Worm (Caenorhabditis elegans) whole organism, mixed stage, embryonic: ENCODE measurements around the gene F54B3.1.

ENCODE experiments used
- M03D4.4 ChIP-seq: sonication (generic microtip); optimal IDR thresholded peaks from 2 replicates; lab custom pipeline; 2017; ENCODE audit warnings: mild to moderate bottlenecking, missing genetic modification characterization, missing compliant biosample characterization
- bed-3 ChIP-seq: fragments of 200-800 bp; sonication (Bioruptor generic); optimal IDR thresholded peaks from 3 replicates; lab custom pipeline; 2018; ENCODE audit warnings: mild to moderate bottlenecking, missing genetic modification characterization, moderate library complexity, missing compliant biosample characterization
- blmp-1 ChIP-seq: fragments of 150-350 bp; optimal IDR thresholded peaks from 2 replicates; lab custom pipeline; 2014; ENCODE audit warnings: missing biosample characterization, missing genetic modification characterization
- ceh-39 ChIP-seq: fragments of 150-350 bp; optimal IDR thresholded peaks from 2 replicates; lab custom pipeline; 2014; ENCODE audit warnings: missing biosample characterization, missing genetic modification characterization
- ceh-43 ChIP-seq: fragments of 200-800 bp; sonication (Bioruptor generic); optimal IDR thresholded peaks from 2 replicates; lab custom pipeline; 2018; ENCODE audit warnings: mild to moderate bottlenecking, missing genetic modification characterization, moderate library complexity, missing compliant biosample characterization
- ceh-83 ChIP-seq: fragments of 200-800 bp; sonication (Bioruptor generic); optimal IDR thresholded peaks from 2 replicates; lab custom pipeline; 2018; ENCODE audit warnings: mild to moderate bottlenecking, missing genetic modification characterization, missing compliant biosample characterization
- ces-1 ChIP-seq: fragments of 150-350 bp; optimal IDR thresholded peaks from 2 replicates; lab custom pipeline; 2014; ENCODE audit warnings: missing biosample characterization, missing genetic modification reagents, missing genetic modification characterization
- cnd-1 ChIP-seq: fragments of 200-800 bp; sonication (Bioruptor generic); optimal IDR thresholded peaks from 2 replicates; lab custom pipeline; 2018; ENCODE audit warnings: mild to moderate bottlenecking, missing genetic modification characterization, missing compliant biosample characterization
- drap-1 ChIP-seq: fragments of 200-800 bp; sonication (Bioruptor generic); optimal IDR thresholded peaks from 3 replicates; lab custom pipeline; 2018; ENCODE audit warnings: mild to moderate bottlenecking, missing genetic modification characterization, missing compliant biosample characterization
- elt-1 ChIP-seq: sonication (generic microtip); optimal IDR thresholded peaks from 2 replicates; lab custom pipeline; 2017; ENCODE audit warnings: missing genetic modification characterization, mild to moderate bottlenecking, missing compliant biosample characterization, antibody characterized with exemption, moderate library complexity, borderline replicate concordance; ENCODE audit not compliant: insufficient read depth
- elt-3 ChIP-seq: fragments of 150-350 bp; optimal IDR thresholded peaks from 2 replicates; lab custom pipeline; 2014; ENCODE audit warnings: missing biosample characterization, missing genetic modification characterization
- flh-1 ChIP-seq: fragments of 200-800 bp; sonication (Bioruptor generic); optimal IDR thresholded peaks from 2 replicates; lab custom pipeline; 2018; ENCODE audit warnings: mild to moderate bottlenecking, missing genetic modification characterization, moderate library complexity, missing compliant biosample characterization
- ham-2 ChIP-seq: fragments of 200-800 bp; sonication (Bioruptor generic); optimal IDR thresholded peaks from 2 replicates; lab custom pipeline; 2018; ENCODE audit warnings: mild to moderate bottlenecking, missing genetic modification characterization, missing compliant biosample characterization
- hlh-1 ChIP-seq: fragments of 150-350 bp; optimal IDR thresholded peaks from 2 replicates; lab custom pipeline; 2014; ENCODE audit warnings: missing biosample characterization, missing genetic modification reagents, missing genetic modification characterization
- lin-32 ChIP-seq: fragments of 200-800 bp; sonication (Bioruptor generic); optimal IDR thresholded peaks from 2 replicates; lab custom pipeline; 2018; ENCODE audit warnings: mild to moderate bottlenecking, missing genetic modification characterization, missing compliant biosample characterization
- lsy-2 ChIP-seq: fragments of 150-350 bp; optimal IDR thresholded peaks from 2 replicates; lab custom pipeline; 2014; ENCODE audit warnings: missing biosample characterization, missing genetic modification characterization
- mab-5 ChIP-seq: fragments of 150-350 bp; optimal IDR thresholded peaks from 2 replicates; lab custom pipeline; 2014; ENCODE audit warnings: missing biosample characterization, missing genetic modification characterization
- mep-1 ChIP-seq: fragments of 150-350 bp; optimal IDR thresholded peaks from 2 replicates; lab custom pipeline; 2017; ENCODE audit warnings: missing biosample characterization, missing genetic modification reagents, missing genetic modification characterization, inconsistent platforms
- mls-2 ChIP-seq: sonication (generic microtip); optimal IDR thresholded peaks from 2 replicates; lab custom pipeline; 2016; ENCODE audit warnings: mild to moderate bottlenecking, missing genetic modification characterization, moderate library complexity, missing compliant biosample characterization
- nhr-12 ChIP-seq: fragments of 150-350 bp; optimal IDR thresholded peaks from 2 replicates; lab custom pipeline; 2014; ENCODE audit warnings: missing biosample characterization, missing genetic modification characterization
- nhr-237 ChIP-seq: fragments of 150-350 bp; optimal IDR thresholded peaks from 2 replicates; lab custom pipeline; 2014; ENCODE audit warnings: missing biosample characterization, missing genetic modification characterization
- nhr-28 ChIP-seq: fragments of 150-350 bp; optimal IDR thresholded peaks from 2 replicates; lab custom pipeline; 2014; ENCODE audit warnings: missing biosample characterization, missing genetic modification characterization
- nhr-76 ChIP-seq: sonication (generic microtip); optimal IDR thresholded peaks from 2 replicates; lab custom pipeline; 2017; ENCODE audit warnings: missing biosample characterization, missing genetic modification characterization
- pha-4 ChIP-seq: fragments of 150-350 bp; optimal IDR thresholded peaks from 2 replicates; lab custom pipeline; 2018; ENCODE audit warnings: missing biosample characterization, missing genetic modification reagents, missing genetic modification characterization
- sem-2 ChIP-seq: fragments of 200-800 bp; sonication (Bioruptor generic); optimal IDR thresholded peaks from 2 replicates; lab custom pipeline; 2018; ENCODE audit warnings: mild to moderate bottlenecking, missing genetic modification characterization, missing compliant biosample characterization
- snpc-4 ChIP-seq: fragments of 150-350 bp; optimal IDR thresholded peaks from 2 replicates; lab custom pipeline; 2014; ENCODE audit warnings: missing biosample characterization, missing genetic modification characterization
- sptf-1 ChIP-seq: sonication (generic microtip); optimal IDR thresholded peaks from 2 replicates; lab custom pipeline; 2017; ENCODE audit warnings: mild to moderate bottlenecking, missing genetic modification characterization, moderate library complexity, missing compliant biosample characterization
- tbx-8 ChIP-seq: fragments of 200-800 bp; sonication (Bioruptor generic); optimal IDR thresholded peaks from 2 replicates; lab custom pipeline; 2018; ENCODE audit warnings: mild to moderate bottlenecking, missing genetic modification characterization, moderate library complexity, missing compliant biosample characterization
- unc-39 ChIP-seq: fragments of 150-350 bp; optimal IDR thresholded peaks from 2 replicates; lab custom pipeline; 2014; ENCODE audit warnings: missing biosample characterization, missing genetic modification characterization
- unc-62 ChIP-seq: fragments of 150-350 bp; optimal IDR thresholded peaks from 2 replicates; lab custom pipeline; 2014; ENCODE audit warnings: missing biosample characterization, missing genetic modification reagents, missing genetic modification characterization

F54B3.1 gene

DNA sequence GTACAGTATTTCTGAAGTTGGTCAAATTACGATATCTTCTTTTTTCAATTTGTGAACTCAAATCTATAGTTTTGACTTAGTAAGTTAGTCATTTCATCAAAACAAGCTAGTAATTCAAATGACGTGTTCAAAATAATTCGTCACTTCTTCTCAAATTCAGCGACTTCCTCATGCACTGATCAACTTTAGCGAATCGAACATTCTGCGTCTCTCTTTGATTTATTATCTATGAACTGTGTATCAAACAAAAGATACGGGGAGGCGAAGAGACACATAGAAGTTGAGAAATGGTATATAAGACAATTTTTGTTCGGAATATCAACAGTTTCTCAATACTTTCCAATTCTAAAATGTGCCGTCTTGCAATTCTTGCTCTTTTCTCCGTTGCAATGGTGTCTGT is 60.9 kb downstream of the F54B3.1 start, which contains the start of gene srlf-34:
srlf-34 (plus strand) TSS at position 321 of the 400 bp plus-strand sequence.
- TF ChIP-seq ceh-83 (GFP tag; lab: Kevin White, UChicago), result no peak
- TF ChIP-seq ces-1 (GFP tag; lab: Kevin White, UChicago), result no peak
- no peak for TF ChIP-seq lin-32
- no peak for TF ChIP-seq mep-1
- no peak for TF ChIP-seq ceh-43 (GFP tag; lab: Kevin White, UChicago)
- TF ChIP-seq tbx-8, result no peak
- TF ChIP-seq elt-3 (tag; lab: Kevin White, UChicago), result no peak
- no peak for TF ChIP-seq sem-2 (GFP tag; lab: Kevin White, UChicago)
- no peak for TF ChIP-seq nhr-76 (tag; lab: Kevin White, UChicago)
- no peak for TF ChIP-seq unc-39 (tag; lab: Kevin White, UChicago)
- TF ChIP-seq blmp-1 (tag; lab: Kevin White, UChicago), result no peak

DNA sequence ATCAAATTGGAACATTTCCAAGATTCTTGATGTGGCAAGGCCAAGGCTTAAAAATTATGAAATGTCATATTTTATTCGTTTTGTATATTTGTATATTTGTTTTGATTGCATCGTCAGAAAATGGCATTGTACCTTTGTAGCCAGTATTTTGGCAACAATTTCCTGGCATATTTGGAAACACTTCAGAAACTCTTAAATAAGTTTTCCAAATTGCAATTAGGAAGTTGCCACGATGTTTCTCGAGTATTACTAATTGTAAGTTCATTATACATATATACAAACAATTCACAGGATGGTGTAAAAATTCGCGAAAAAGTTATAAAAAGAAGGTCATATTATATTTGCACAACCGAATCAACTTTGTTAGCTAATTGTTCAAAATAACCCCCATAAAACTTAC is 64.2 kb downstream of the F54B3.1 start, which contains the start of gene idpp-8:
idpp-8 (plus strand) TSS at position 301 of the 400 bp plus-strand sequence.
- TF ChIP-seq lsy-2 (tag; lab: Kevin White, UChicago), result no peak
- no peak for TF ChIP-seq ham-2 (GFP tag; lab: Kevin White, UChicago)
- TF ChIP-seq sptf-1 (tag; lab: Kevin White, UChicago), result no peak
- no peak for TF ChIP-seq cnd-1 (tag; lab: Kevin White, UChicago)
- TF ChIP-seq unc-62 (GFP tag; lab: Kevin White, UChicago), result no peak
- no peak for TF ChIP-seq mls-2
- TF ChIP-seq elt-3 (tag; lab: Kevin White, UChicago), result no peak
- no peak for TF ChIP-seq sem-2 (GFP tag; lab: Kevin White, UChicago)
- TF ChIP-seq flh-1 (GFP tag; lab: Kevin White, UChicago), result no peak
- no peak for TF ChIP-seq ceh-43 (GFP tag; lab: Kevin White, UChicago)
- TF ChIP-seq nhr-237 (tag; lab: Kevin White, UChicago), result no peak
- no peak for TF ChIP-seq snpc-4 (tag; lab: Kevin White, UChicago)
- no peak for TF ChIP-seq nhr-28 (tag; lab: Kevin White, UChicago)
- TF ChIP-seq, all 35 proteins: peak for 0

DNA sequence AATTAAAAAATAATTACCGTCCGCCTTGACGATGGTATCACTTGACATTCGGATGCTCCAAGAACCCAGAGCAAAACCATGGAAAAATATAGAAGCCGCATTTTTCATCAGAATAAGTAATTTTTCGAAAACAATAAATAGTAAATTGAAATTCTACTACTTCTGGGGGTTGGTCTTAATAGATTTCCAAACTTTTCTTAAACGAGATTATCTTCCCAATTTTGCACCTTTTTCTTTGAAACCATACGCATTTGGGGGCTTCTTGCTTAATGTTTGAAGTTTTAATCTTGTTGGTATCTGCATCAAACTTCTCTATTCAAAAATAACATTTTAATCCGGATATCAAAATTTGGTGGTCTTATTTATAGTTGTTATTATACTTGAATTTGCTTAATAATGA is 65.1 kb downstream of the F54B3.1 start, which contains the start of gene gcy-5:
gcy-5 (minus strand) TSS at position 101 of the 400 bp plus-strand sequence.
- TF ChIP-seq blmp-1 (tag; lab: Kevin White, UChicago) (no peak), drap-1 (GFP tag; lab: Kevin White, UChicago) (no peak), nhr-12 (no peak), ceh-83 (GFP tag; lab: Kevin White, UChicago) (no peak), pha-4 (tag; lab: Kevin White, UChicago) (no peak), ceh-39 (tag; lab: Kevin White, UChicago) (no peak), mep-1 (no peak), mab-5 (tag; lab: Kevin White, UChicago) (no peak), elt-1 (tag; lab: Kevin White, UChicago) (no peak), flh-1 (GFP tag; lab: Kevin White, UChicago) (no peak), nhr-76 (tag; lab: Kevin White, UChicago) (no peak)

DNA sequence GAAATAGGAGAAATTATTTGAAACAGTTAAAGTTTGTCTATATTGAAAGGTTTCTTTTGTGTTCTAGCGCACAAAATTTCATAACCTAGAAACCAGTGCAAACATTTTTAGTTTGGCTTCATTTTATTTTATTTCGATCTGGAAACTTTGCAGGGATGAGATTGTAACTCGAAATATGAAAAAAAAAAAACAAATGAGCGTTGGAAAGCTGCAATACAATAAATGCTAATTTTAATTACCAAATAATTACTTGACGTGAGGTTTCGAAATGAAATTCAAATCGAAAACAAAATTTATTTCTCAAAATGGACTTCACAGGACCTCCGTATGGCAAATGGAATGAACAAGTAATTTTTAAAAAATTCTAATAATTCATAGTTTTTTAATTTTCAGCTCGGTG is 65.9 kb downstream of the F54B3.1 start, which contains the start of gene M02G9.4:
M02G9.4 (plus strand) TSS at position 301 of the 400 bp plus-strand sequence.
- TF ChIP-seq pha-4 (tag; lab: Kevin White, UChicago) (no peak), elt-3 (tag; lab: Kevin White, UChicago) (no peak), bed-3 (GFP tag; lab: Kevin White, UChicago) (no peak), nhr-28 (tag; lab: Kevin White, UChicago) (no peak), mls-2 (no peak), nhr-237 (tag; lab: Kevin White, UChicago) (no peak), ces-1 (GFP tag; lab: Kevin White, UChicago) (no peak), ceh-83 (GFP tag; lab: Kevin White, UChicago) (no peak), blmp-1 (tag; lab: Kevin White, UChicago) (no peak), hlh-1 (no peak), M03D4.4 (tag; lab: Kevin White, UChicago) (no peak)
